Fruit fly (Drosophila melanogaster): ENCODE data around the gene Atg18b.

Gene Atg18b

dm6 chr2L:21197178-21197577, 23.2 kb downstream of the Atg18b start (continued):
- TF ChIP-seq CG10631 (GFP tag; optimal IDR thresholded peaks at IDR 0.05) (peak; percentile 17), Ets21C (GFP tag; optimal IDR thresholded peaks at IDR 0.05) (peak; percentile 5), acj6 (GFP tag; optimal IDR thresholded peaks at IDR 0.05) (peak; percentile 35), net (GFP tag; optimal IDR thresholded peaks at IDR 0.05) (peak; percentile 48)

dm6 chr2L:21196511-21196910, 23.9 kb downstream of the Atg18b start:
- TF ChIP-seq CG6792 (GFP tag; optimal IDR thresholded peaks at IDR 0.05) (no peak), CG10631 (GFP tag; optimal IDR thresholded peaks at IDR 0.05) (peak; percentile 16), dac (GFP tag; optimal IDR thresholded peaks at IDR 0.05) (no peak), Ets96B (tag; optimal IDR thresholded peaks at IDR 0.05) (peak; percentile 38), Gug (GFP tag; IDR thresholded peaks at IDR 0.05) (peak; percentile 30; the same call in 1 of the 2 replicates), fd85E (GFP tag; optimal IDR thresholded peaks at IDR 0.05) (no peak), dsx (GFP tag; optimal IDR thresholded peaks at IDR 0.05; ENCODE audit: poor library complexity, severe bottlenecking) (no peak), CG8319 (GFP tag; optimal IDR thresholded peaks at IDR 0.05) (no peak), CG11294 (GFP tag; IDR thresholded peaks at IDR 0.05) (no peak), CG6276 (GFP tag; optimal IDR thresholded peaks at IDR 0.05) (peak; percentile 18), CG31627 (GFP tag; optimal IDR thresholded peaks at IDR 0.05) (no peak), Ets21C (GFP tag; optimal IDR thresholded peaks at IDR 0.05) (no peak), Sox15 (GFP tag; optimal IDR thresholded peaks at IDR 0.05) (no peak), OdsH (GFP tag; optimal IDR thresholded peaks at IDR 0.05) (peak; percentile 43), Hr39 (GFP tag; optimal IDR thresholded peaks at IDR 0.05) (peak; percentile 65), acj6 (GFP tag; optimal IDR thresholded peaks at IDR 0.05) (peak; percentile 25), CG8119 (GFP tag; IDR thresholded peaks at IDR 0.05) (no peak; the same call in 2 of the 3 replicates), Hr4 (GFP tag; optimal IDR thresholded peaks at IDR 0.05) (peak; percentile 53), Blimp-1 (GFP tag; optimal IDR thresholded peaks at IDR 0.05) (no peak), pdm3 (GFP tag; optimal IDR thresholded peaks at IDR 0.05) (peak; percentile 34), CG3919 (GFP tag; optimal IDR thresholded peaks at IDR 0.05) (peak; percentile 37), svp (GFP tag) (peak; percentile 19), Eip78C (GFP tag) (peak; percentile 75), Lpt (GFP tag; optimal IDR thresholded peaks at IDR 0.05) (no peak), fkh (GFP tag; optimal IDR thresholded peaks at IDR 0.05) (peak; percentile 29), ss (GFP tag; optimal IDR thresholded peaks at IDR 0.05) (no peak), achi (GFP tag; optimal IDR thresholded peaks at IDR 0.05) (peak; percentile 33), vri (GFP tag; optimal IDR thresholded peaks at IDR 0.05) (no peak), CG8632 (GFP tag; optimal IDR thresholded peaks at IDR 0.05) (no peak), CG6854 (GFP tag; optimal IDR thresholded peaks at IDR 0.05) (no peak), Sox14 (GFP tag; optimal IDR thresholded peaks at IDR 0.05) (peak; percentile 18), CG6808 (GFP tag; optimal IDR thresholded peaks at IDR 0.05) (no peak), cyc (GFP tag; optimal IDR thresholded peaks at IDR 0.05) (no peak), Smox (GFP tag; optimal IDR thresholded peaks at IDR 0.05) (peak; percentile 26), CG34406 (GFP tag; optimal IDR thresholded peaks at IDR 0.05) (no peak), eg (GFP tag; IDR thresholded peaks at IDR 0.05) (0 out of 3 replicates have a peak, but pooled peaks have one; percentile 18), lz (GFP tag; optimal IDR thresholded peaks at IDR 0.05) (no peak), CG1621 (tag; optimal IDR thresholded peaks at IDR 0.05) (no peak), CG10669 (GFP tag; optimal IDR thresholded peaks at IDR 0.05) (no peak), Eip93F (GFP tag; optimal IDR thresholded peaks at IDR 0.05) (no peak), CG11902 (GFP tag; optimal IDR thresholded peaks at IDR 0.05) (no peak), Sox102F (GFP tag; optimal IDR thresholded peaks at IDR 0.05) (no peak), CG32006 (GFP tag; optimal IDR thresholded peaks at IDR 0.05) (peak; percentile 73), CG7368 (GFP tag; optimal IDR thresholded peaks at IDR 0.05) (no peak), salr (GFP tag; optimal IDR thresholded peaks at IDR 0.05) (no peak), fd59A (GFP tag; optimal IDR thresholded peaks at IDR 0.05) (no peak), topi (GFP tag; optimal IDR thresholded peaks at IDR 0.05) (peak; percentile 25), spab (GFP tag; optimal IDR thresholded peaks at IDR 0.05) (no peak), CG15336 (GFP tag; IDR thresholded peaks at IDR 0.05) (peak; percentile 26; the same call in 1 of the 2 replicates)

Measured in whole organism, prepupa.